Worm (Caenorhabditis elegans) whole organism, mixed stage, embryonic: ENCODE data around the gene bpl-1.
A peak's percentile ranks its signal among the peaks of the same experiment; 100 is the strongest.

ENCODE experiments used
- M03D4.4 ChIP-seq: sonication (generic microtip); optimal IDR thresholded peaks from 2 replicates; lab custom pipeline; 2017; ENCODE audit warnings: mild to moderate bottlenecking, missing genetic modification characterization, missing compliant biosample characterization
- bed-3 ChIP-seq: fragments of 200-800 bp; sonication (Bioruptor generic); optimal IDR thresholded peaks from 3 replicates; lab custom pipeline; 2018; ENCODE audit warnings: mild to moderate bottlenecking, missing genetic modification characterization, moderate library complexity, missing compliant biosample characterization
- blmp-1 ChIP-seq: fragments of 150-350 bp; optimal IDR thresholded peaks from 2 replicates; lab custom pipeline; 2014; ENCODE audit warnings: missing biosample characterization, missing genetic modification characterization
- ceh-39 ChIP-seq: fragments of 150-350 bp; optimal IDR thresholded peaks from 2 replicates; lab custom pipeline; 2014; ENCODE audit warnings: missing biosample characterization, missing genetic modification characterization
- ceh-43 ChIP-seq: fragments of 200-800 bp; sonication (Bioruptor generic); optimal IDR thresholded peaks from 2 replicates; lab custom pipeline; 2018; ENCODE audit warnings: mild to moderate bottlenecking, missing genetic modification characterization, moderate library complexity, missing compliant biosample characterization
- ceh-83 ChIP-seq: fragments of 200-800 bp; sonication (Bioruptor generic); optimal IDR thresholded peaks from 2 replicates; lab custom pipeline; 2018; ENCODE audit warnings: mild to moderate bottlenecking, missing genetic modification characterization, missing compliant biosample characterization
- ces-1 ChIP-seq: fragments of 150-350 bp; optimal IDR thresholded peaks from 2 replicates; lab custom pipeline; 2014; ENCODE audit warnings: missing biosample characterization, missing genetic modification reagents, missing genetic modification characterization
- cnd-1 ChIP-seq: fragments of 200-800 bp; sonication (Bioruptor generic); optimal IDR thresholded peaks from 2 replicates; lab custom pipeline; 2018; ENCODE audit warnings: mild to moderate bottlenecking, missing genetic modification characterization, missing compliant biosample characterization
- drap-1 ChIP-seq: fragments of 200-800 bp; sonication (Bioruptor generic); optimal IDR thresholded peaks from 3 replicates; lab custom pipeline; 2018; ENCODE audit warnings: mild to moderate bottlenecking, missing genetic modification characterization, missing compliant biosample characterization
- elt-1 ChIP-seq: sonication (generic microtip); optimal IDR thresholded peaks from 2 replicates; lab custom pipeline; 2017; ENCODE audit warnings: missing genetic modification characterization, mild to moderate bottlenecking, missing compliant biosample characterization, antibody characterized with exemption, moderate library complexity, borderline replicate concordance; ENCODE audit not compliant: insufficient read depth
- elt-3 ChIP-seq: fragments of 150-350 bp; optimal IDR thresholded peaks from 2 replicates; lab custom pipeline; 2014; ENCODE audit warnings: missing biosample characterization, missing genetic modification characterization
- flh-1 ChIP-seq: fragments of 200-800 bp; sonication (Bioruptor generic); optimal IDR thresholded peaks from 2 replicates; lab custom pipeline; 2018; ENCODE audit warnings: mild to moderate bottlenecking, missing genetic modification characterization, moderate library complexity, missing compliant biosample characterization
- ham-2 ChIP-seq: fragments of 200-800 bp; sonication (Bioruptor generic); optimal IDR thresholded peaks from 2 replicates; lab custom pipeline; 2018; ENCODE audit warnings: mild to moderate bottlenecking, missing genetic modification characterization, missing compliant biosample characterization
- hlh-1 ChIP-seq: fragments of 150-350 bp; optimal IDR thresholded peaks from 2 replicates; lab custom pipeline; 2014; ENCODE audit warnings: missing biosample characterization, missing genetic modification reagents, missing genetic modification characterization
- lin-13 ChIP-seq: fragments of 150-350 bp; optimal IDR thresholded peaks from 2 replicates; lab custom pipeline; 2014; ENCODE audit warnings: missing biosample characterization, missing genetic modification characterization
- lin-32 ChIP-seq: fragments of 200-800 bp; sonication (Bioruptor generic); optimal IDR thresholded peaks from 2 replicates; lab custom pipeline; 2018; ENCODE audit warnings: mild to moderate bottlenecking, missing genetic modification characterization, missing compliant biosample characterization
- lsy-2 ChIP-seq: fragments of 150-350 bp; optimal IDR thresholded peaks from 2 replicates; lab custom pipeline; 2014; ENCODE audit warnings: missing biosample characterization, missing genetic modification characterization
- mab-5 ChIP-seq: fragments of 150-350 bp; optimal IDR thresholded peaks from 2 replicates; lab custom pipeline; 2014; ENCODE audit warnings: missing biosample characterization, missing genetic modification characterization
- mep-1 ChIP-seq: fragments of 150-350 bp; optimal IDR thresholded peaks from 2 replicates; lab custom pipeline; 2017; ENCODE audit warnings: missing biosample characterization, missing genetic modification reagents, missing genetic modification characterization, inconsistent platforms
- mls-2 ChIP-seq: sonication (generic microtip); optimal IDR thresholded peaks from 2 replicates; lab custom pipeline; 2016; ENCODE audit warnings: mild to moderate bottlenecking, missing genetic modification characterization, moderate library complexity, missing compliant biosample characterization
- nhr-12 ChIP-seq: fragments of 150-350 bp; optimal IDR thresholded peaks from 2 replicates; lab custom pipeline; 2014; ENCODE audit warnings: missing biosample characterization, missing genetic modification characterization
- nhr-2 ChIP-seq: fragments of 150-350 bp; optimal IDR thresholded peaks from 2 replicates; lab custom pipeline; 2014; ENCODE audit warnings: missing biosample characterization, missing genetic modification characterization
- nhr-237 ChIP-seq: fragments of 150-350 bp; optimal IDR thresholded peaks from 2 replicates; lab custom pipeline; 2014; ENCODE audit warnings: missing biosample characterization, missing genetic modification characterization
- nhr-28 ChIP-seq: fragments of 150-350 bp; optimal IDR thresholded peaks from 2 replicates; lab custom pipeline; 2014; ENCODE audit warnings: missing biosample characterization, missing genetic modification characterization
- nhr-76 ChIP-seq: sonication (generic microtip); optimal IDR thresholded peaks from 2 replicates; lab custom pipeline; 2017; ENCODE audit warnings: missing biosample characterization, missing genetic modification characterization
- pha-4 ChIP-seq: fragments of 150-350 bp; optimal IDR thresholded peaks from 2 replicates; lab custom pipeline; 2018; ENCODE audit warnings: missing biosample characterization, missing genetic modification reagents, missing genetic modification characterization
- sem-2 ChIP-seq: fragments of 200-800 bp; sonication (Bioruptor generic); optimal IDR thresholded peaks from 2 replicates; lab custom pipeline; 2018; ENCODE audit warnings: mild to moderate bottlenecking, missing genetic modification characterization, missing compliant biosample characterization
- snpc-4 ChIP-seq: fragments of 150-350 bp; optimal IDR thresholded peaks from 2 replicates; lab custom pipeline; 2014; ENCODE audit warnings: missing biosample characterization, missing genetic modification characterization
- sptf-1 ChIP-seq: sonication (generic microtip); optimal IDR thresholded peaks from 2 replicates; lab custom pipeline; 2017; ENCODE audit warnings: mild to moderate bottlenecking, missing genetic modification characterization, moderate library complexity, missing compliant biosample characterization
- tbx-8 ChIP-seq: fragments of 200-800 bp; sonication (Bioruptor generic); optimal IDR thresholded peaks from 2 replicates; lab custom pipeline; 2018; ENCODE audit warnings: mild to moderate bottlenecking, missing genetic modification characterization, moderate library complexity, missing compliant biosample characterization
- unc-120 ChIP-seq: sonication (generic microtip); optimal IDR thresholded peaks from 2 replicates; lab custom pipeline; 2017; ENCODE audit warnings: missing genetic modification characterization, missing compliant biosample characterization; ENCODE audit not compliant: poor library complexity, severe bottlenecking
- unc-39 ChIP-seq: fragments of 150-350 bp; optimal IDR thresholded peaks from 2 replicates; lab custom pipeline; 2014; ENCODE audit warnings: missing biosample characterization, missing genetic modification characterization
- unc-62 ChIP-seq: fragments of 150-350 bp; optimal IDR thresholded peaks from 2 replicates; lab custom pipeline; 2014; ENCODE audit warnings: missing biosample characterization, missing genetic modification reagents, missing genetic modification characterization
- zip-8 ChIP-seq: fragments of 150-350 bp; optimal IDR thresholded peaks from 2 replicates; lab custom pipeline; 2014; ENCODE audit warnings: missing biosample characterization, missing genetic modification characterization
- ztf-11 ChIP-seq: fragments of 150-350 bp; optimal IDR thresholded peaks from 2 replicates; lab custom pipeline; 2014; ENCODE audit warnings: missing biosample characterization, missing genetic modification characterization

Gene bpl-1

DNA sequence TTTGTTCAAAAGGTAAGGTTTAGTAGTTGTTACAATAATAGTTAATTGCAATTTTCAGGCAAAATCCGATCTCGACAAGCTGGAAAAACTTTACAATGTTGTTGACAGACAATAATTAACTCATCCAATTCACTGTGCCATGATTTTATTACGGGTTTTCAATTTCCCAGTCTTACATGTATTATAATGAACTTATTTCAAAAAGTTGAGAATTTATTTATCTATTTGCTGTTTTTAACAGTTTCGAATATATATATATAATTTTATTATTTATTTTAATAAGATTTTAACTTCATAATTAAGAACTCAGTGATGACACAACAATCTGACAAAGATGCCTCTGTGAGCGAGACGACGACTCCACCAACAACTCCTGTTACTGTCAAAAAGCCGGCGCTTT is 28.0 kb upstream of the bpl-1 start, which contains the start of gene lelo-1:
Gene lelo-1, plus strand, starts transcription at position 301 of the 400 bp plus-strand sequence.
- no peak for TF ChIP-seq lsy-2 (tag; lab: Kevin White, UChicago)
- no peak for TF ChIP-seq snpc-4
- TF ChIP-seq ztf-11 (tag; lab: Kevin White, UChicago) = no peak
- TF ChIP-seq, all 35 proteins: peak for 0

ce11 chrII:6247011-6247410 is 27.0 kb upstream of the bpl-1 start, which contains the start of gene T24H7.2:
Gene T24H7.2, plus strand, starts transcription at chrII:6247311.
- TF ChIP-seq pha-4 (tag; lab: Kevin White, UChicago) (no peak), blmp-1 (tag; lab: Kevin White, UChicago) (no peak), nhr-237 (tag; lab: Kevin White, UChicago) (no peak), lin-13 (tag; lab: Kevin White, UChicago) (no peak), flh-1 (GFP tag; lab: Kevin White, UChicago) (no peak), nhr-28 (tag; lab: Kevin White, UChicago) (no peak), ztf-11 (tag; lab: Kevin White, UChicago) (no peak), ces-1 (GFP tag; lab: Kevin White, UChicago) (no peak), snpc-4 (no peak), nhr-12 (tag; lab: Kevin White, UChicago) (no peak), ceh-83 (GFP tag; lab: Kevin White, UChicago) (no peak), unc-62 (GFP tag; lab: Kevin White, UChicago) (no peak), ham-2 (GFP tag; lab: Kevin White, UChicago) (no peak), mab-5 (tag; lab: Kevin White, UChicago) (no peak), ceh-39 (no peak), mls-2 (tag; lab: Kevin White, UChicago) (no peak), mep-1 (tag; lab: Kevin White, UChicago) (no peak), lsy-2 (tag; lab: Kevin White, UChicago) (no peak), lin-32 (no peak), hlh-1 (tag; lab: Kevin White, UChicago) (no peak)

DNA sequence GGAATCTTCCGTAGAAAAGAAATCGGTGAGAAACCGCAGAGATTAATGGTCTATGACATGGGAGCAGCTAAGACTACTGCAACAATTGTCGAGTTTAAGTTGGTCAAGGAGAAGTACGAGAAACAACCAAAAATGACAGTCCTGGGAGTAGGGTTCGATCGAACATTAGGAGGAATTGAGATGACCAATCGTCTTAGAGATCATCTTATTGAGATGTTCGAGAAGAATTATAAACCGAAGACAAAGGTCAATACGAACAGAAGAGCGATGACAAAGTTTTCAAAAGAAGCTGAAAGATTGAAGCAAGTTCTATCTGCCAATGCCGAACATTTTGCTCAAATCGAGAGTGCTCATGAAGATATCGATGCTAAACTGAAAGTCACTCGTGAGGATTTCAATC is 26.0 kb upstream of the bpl-1 start:
- TF ChIP-seq nhr-237 (tag; lab: Kevin White, UChicago) (no peak), drap-1 (no peak), nhr-12 (tag; lab: Kevin White, UChicago) (no peak), ztf-11 (tag; lab: Kevin White, UChicago) (no peak), elt-3 (tag; lab: Kevin White, UChicago) (no peak)

- TF ChIP-seq nhr-12 (tag; lab: Kevin White, UChicago) (no peak), bed-3 (GFP tag; lab: Kevin White, UChicago) (peak; percentile 61), cnd-1 (tag; lab: Kevin White, UChicago) (peak; percentile 90), mls-2 (tag; lab: Kevin White, UChicago) (peak; percentile 91), unc-62 (GFP tag; lab: Kevin White, UChicago) (no peak), mep-1 (tag; lab: Kevin White, UChicago) (peak; percentile 23), tbx-8 (GFP tag; lab: Kevin White, UChicago) (peak; percentile 91), unc-120 (tag; lab: Kevin White, UChicago) (peak; percentile 82), ham-2 (GFP tag; lab: Kevin White, UChicago) (peak; percentile 79), blmp-1 (tag; lab: Kevin White, UChicago) (no peak), sptf-1 (tag; lab: Kevin White, UChicago) (peak; percentile 92), nhr-76 (no peak), ztf-11 (tag; lab: Kevin White, UChicago) (no peak), nhr-2 (tag; lab: Kevin White, UChicago) (no peak), lin-32 (peak; percentile 89), elt-3 (tag; lab: Kevin White, UChicago) (no peak), sem-2 (GFP tag; lab: Kevin White, UChicago) (peak; percentile 85), drap-1 (peak; percentile 88), ces-1 (GFP tag; lab: Kevin White, UChicago) (no peak), lsy-2 (tag; lab: Kevin White, UChicago) (no peak), M03D4.4 (tag; lab: Kevin White, UChicago) (peak; percentile 88), lin-13 (tag; lab: Kevin White, UChicago) (peak; percentile 50), flh-1 (GFP tag; lab: Kevin White, UChicago) (no peak), nhr-237 (tag; lab: Kevin White, UChicago) (no peak), ceh-83 (GFP tag; lab: Kevin White, UChicago) (peak; percentile 93), pha-4 (tag; lab: Kevin White, UChicago) (peak; percentile 65), hlh-1 (tag; lab: Kevin White, UChicago) (peak; percentile 12), nhr-28 (tag; lab: Kevin White, UChicago) (no peak), ceh-39 (no peak), snpc-4 (no peak), elt-1 (tag; lab: Kevin White, UChicago) (no peak), mab-5 (tag; lab: Kevin White, UChicago) (no peak), zip-8 (no peak), unc-39 (tag; lab: Kevin White, UChicago) (peak; percentile 35), ceh-43 (GFP tag; lab: Kevin White, UChicago) (peak; percentile 74)
These were observed 25.5 kb upstream of the bpl-1 start for ce11 chrII:6248503-6248902.
